Worm (Caenorhabditis elegans) whole organism, L3 larva: ENCODE measurements around the gene Y38H6C.8.
"Not testable (repeated sequence)": the region's sequence is repeated elsewhere in the genome, so short reads cannot be mapped to it uniquely, and the experiment has no call there.

Experiments
- R02D3.7 ChIP-seq: fragments of 150-350 bp; optimal IDR thresholded peaks from 2 replicates; lab custom pipeline; 2014; ENCODE audit warnings: missing biosample characterization, missing genetic modification characterization
- ZK546.5 ChIP-seq: sonication (generic microtip); optimal IDR thresholded peaks from 2 replicates; lab custom pipeline; 2017; ENCODE audit warnings: missing biosample characterization, missing genetic modification characterization
- ama-1 ChIP-seq: fragments of 150-350 bp; optimal IDR thresholded peaks from 2 replicates; lab custom pipeline; 2018
- ceh-16 ChIP-seq: sonication (generic microtip); optimal IDR thresholded peaks from 2 replicates; lab custom pipeline; 2017; ENCODE audit warnings: missing biosample characterization, missing genetic modification characterization
- ceh-28 ChIP-seq: fragments of 150-350 bp; optimal IDR thresholded peaks from 2 replicates; lab custom pipeline; 2014; ENCODE audit warnings: missing biosample characterization, missing genetic modification reagents, missing genetic modification characterization
- daf-12 ChIP-seq: fragments of 150-350 bp; optimal IDR thresholded peaks from 2 replicates; lab custom pipeline; 2014; ENCODE audit warnings: missing biosample characterization, missing genetic modification reagents, missing genetic modification characterization
- egl-5 ChIP-seq: fragments of 150-350 bp; optimal IDR thresholded peaks from 2 replicates; lab custom pipeline; 2017; ENCODE audit warnings: missing biosample characterization, missing genetic modification reagents, missing genetic modification characterization, inconsistent platforms
- elt-1 ChIP-seq: fragments of 150-350 bp; optimal IDR thresholded peaks from 2 replicates; lab custom pipeline; 2014; ENCODE audit warnings: missing biosample characterization, missing genetic modification characterization
- elt-3 ChIP-seq, 3 experiments: fragments of 150-350 bp in 1 of 3; sonication (generic microtip) in 2 of 3; optimal IDR thresholded peaks; 2 replicates in 2 of 3; 4 replicates in 1 of 3; lab custom pipeline; 2014 to 2017; ENCODE audit warnings: missing biosample characterization in 3 of 3, missing genetic modification characterization in 3 of 3
- eor-1 ChIP-seq, 2 experiments: fragments of 150-350 bp; optimal IDR thresholded peaks; 2 replicates each; lab custom pipeline; 2014 to 2018; ENCODE audit warnings: missing biosample characterization in 2 of 2, missing genetic modification characterization in 2 of 2
- fkh-2 ChIP-seq: fragments of 150-350 bp; optimal IDR thresholded peaks from 2 replicates; lab custom pipeline; 2014; ENCODE audit warnings: missing biosample characterization, missing genetic modification reagents, missing genetic modification characterization
- fos-1 ChIP-seq: fragments of 150-350 bp; optimal IDR thresholded peaks from 2 replicates; lab custom pipeline; 2014; ENCODE audit warnings: missing biosample characterization, missing genetic modification characterization
- hmg-11 ChIP-seq: sonication (generic microtip); optimal IDR thresholded peaks from 2 replicates; lab custom pipeline; 2016; ENCODE audit warnings: missing genetic modification characterization, missing compliant biosample characterization
- lin-15B ChIP-seq: fragments of 150-350 bp; optimal IDR thresholded peaks from 2 replicates; lab custom pipeline; 2014; ENCODE audit warnings: missing biosample characterization, missing genetic modification characterization
- lin-39 ChIP-seq: fragments of 150-350 bp; optimal IDR thresholded peaks from 2 replicates; lab custom pipeline; 2018; ENCODE audit warnings: missing biosample characterization, missing genetic modification reagents, missing genetic modification characterization
- lsy-12 ChIP-seq: sonication (generic microtip); optimal IDR thresholded peaks from 2 replicates; lab custom pipeline; 2016; ENCODE audit warnings: mild to moderate bottlenecking, missing genetic modification characterization, missing compliant biosample characterization
- nfya-1 ChIP-seq: sonication (generic microtip); optimal IDR thresholded peaks from 2 replicates; lab custom pipeline; 2017; ENCODE audit warnings: missing genetic modification characterization, mild to moderate bottlenecking, missing compliant biosample characterization, antibody characterized with exemption, moderate library complexity; ENCODE audit not compliant: insufficient read depth
- nhr-11 ChIP-seq: fragments of 150-350 bp; optimal IDR thresholded peaks from 2 replicates; lab custom pipeline; 2014; ENCODE audit warnings: missing biosample characterization, missing genetic modification characterization
- nhr-12 ChIP-seq: fragments of 150-350 bp; optimal IDR thresholded peaks from 2 replicates; lab custom pipeline; 2014; ENCODE audit warnings: missing biosample characterization, missing genetic modification characterization
- nhr-23 ChIP-seq: fragments of 150-350 bp; optimal IDR thresholded peaks from 2 replicates; lab custom pipeline; 2014; ENCODE audit warnings: missing biosample characterization, missing genetic modification reagents, missing genetic modification characterization
- nhr-28 ChIP-seq: fragments of 150-350 bp; optimal IDR thresholded peaks from 2 replicates; lab custom pipeline; 2014; ENCODE audit warnings: missing biosample characterization, missing genetic modification characterization
- nhr-43 ChIP-seq: sonication (generic microtip); optimal IDR thresholded peaks from 2 replicates; lab custom pipeline; 2016; ENCODE audit warnings: mild to moderate bottlenecking, missing genetic modification characterization, missing compliant biosample characterization; ENCODE audit not compliant: poor library complexity, severe bottlenecking
- nhr-67 ChIP-seq: fragments of 150-350 bp; optimal IDR thresholded peaks from 2 replicates; lab custom pipeline; 2014; ENCODE audit warnings: missing biosample characterization, missing genetic modification characterization
- nhr-77 ChIP-seq: fragments of 150-350 bp; optimal IDR thresholded peaks from 2 replicates; lab custom pipeline; 2014; ENCODE audit warnings: missing biosample characterization, missing genetic modification characterization
- pqm-1 ChIP-seq: fragments of 150-350 bp; optimal IDR thresholded peaks from 2 replicates; lab custom pipeline; 2017; ENCODE audit warnings: missing biosample characterization, missing genetic modification characterization, inconsistent platforms
- sea-2 ChIP-seq: fragments of 150-350 bp; sonication (generic microtip); optimal IDR thresholded peaks from 4 replicates; lab custom pipeline; 2014; ENCODE audit warnings: missing biosample characterization, missing genetic modification reagents, missing genetic modification characterization
- snpc-4 ChIP-seq: fragments of 150-350 bp; optimal IDR thresholded peaks from 2 replicates; lab custom pipeline; 2014; ENCODE audit warnings: missing biosample characterization, missing genetic modification characterization
- tbx-2 ChIP-seq: sonication (generic microtip); optimal IDR thresholded peaks from 2 replicates; lab custom pipeline; 2016; ENCODE audit warnings: mild to moderate bottlenecking, missing genetic modification characterization, missing compliant biosample characterization
- unc-39 ChIP-seq: sonication (generic microtip); optimal IDR thresholded peaks from 4 replicates; lab custom pipeline; 2017; ENCODE audit warnings: missing biosample characterization, missing genetic modification characterization
- zag-1 ChIP-seq: fragments of 150-350 bp; optimal IDR thresholded peaks from 2 replicates; lab custom pipeline; 2014; ENCODE audit warnings: missing biosample characterization, missing genetic modification characterization
- ztf-11 ChIP-seq: fragments of 150-350 bp; optimal IDR thresholded peaks from 2 replicates; lab custom pipeline; 2014; ENCODE audit warnings: missing biosample characterization, missing genetic modification characterization
- ztf-4 ChIP-seq: fragments of 150-350 bp; optimal IDR thresholded peaks from 2 replicates; lab custom pipeline; 2014; ENCODE audit warnings: missing biosample characterization, missing genetic modification characterization

The Y38H6C.8 gene

DNA sequence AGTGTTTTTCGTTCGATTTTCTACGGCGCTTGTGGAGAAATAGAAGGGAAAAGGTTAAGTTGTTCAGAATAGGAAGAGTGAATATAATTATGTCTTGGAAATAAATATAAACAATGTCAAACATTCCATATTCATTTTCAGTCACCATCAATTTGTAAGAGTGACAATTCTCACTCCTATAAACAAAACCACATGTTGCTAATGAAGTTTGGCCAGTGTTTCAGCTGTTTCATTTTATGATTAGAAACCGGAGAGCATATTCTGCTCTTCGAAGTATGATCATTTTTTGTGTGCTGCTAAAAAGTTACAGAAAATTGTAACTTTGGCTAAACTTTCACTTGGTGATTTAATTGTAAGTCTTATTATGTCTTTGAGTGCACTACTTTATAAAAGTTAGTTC, 41.4 kb downstream of the Y38H6C.8 start, which contains the start of gene Y38H6C.21:
TSS of gene Y38H6C.21 (minus strand) at position 148 of the 400 bp plus-strand sequence.
- TF ChIP-seq ZK546.5 (tag; lab: Kevin White, UChicago) = no peak
- no peak for TF ChIP-seq ceh-28
- TF ChIP-seq zag-1 (tag; lab: Kevin White, UChicago) = no peak
- TF ChIP-seq nhr-43 (tag; lab: Kevin White, UChicago) = no peak
- TF ChIP-seq tbx-2 (tag; lab: Kevin White, UChicago) = no peak
- no peak for TF ChIP-seq ceh-16 (tag; lab: Kevin White, UChicago)
- TF ChIP-seq fkh-2 (tag; lab: Kevin White, UChicago) = no peak
- TF ChIP-seq nhr-23 (tag; lab: Kevin White, UChicago) = no peak
- TF ChIP-seq nhr-28 = no peak
- TF ChIP-seq fos-1 = no peak
- TF ChIP-seq pqm-1 (tag; lab: Kevin White, UChicago) = no peak
- no peak for TF ChIP-seq elt-1 (tag; lab: Kevin White, UChicago)
- TF ChIP-seq unc-39 = no peak
- no peak for TF ChIP-seq nhr-12 (tag; lab: Kevin White, UChicago)

DNA sequence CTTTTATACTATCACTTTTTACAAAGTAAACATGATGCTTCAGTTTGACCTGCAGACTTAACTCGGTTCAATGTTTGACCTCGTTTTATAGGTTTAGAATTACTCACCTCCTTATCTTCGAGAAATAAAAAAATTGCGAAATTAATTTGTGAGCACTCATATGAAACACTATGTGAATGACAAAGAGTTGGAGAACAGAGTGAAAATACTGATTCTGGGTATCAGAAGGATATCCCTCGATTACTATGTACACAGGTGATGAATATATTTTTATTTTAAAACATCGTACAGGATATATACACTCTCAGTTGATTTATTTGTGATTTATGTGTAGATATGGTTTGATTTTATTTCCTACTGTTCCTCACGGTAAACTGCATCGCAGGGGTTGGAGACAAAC, 42.5 kb downstream of the Y38H6C.8 start, which contains the start of gene Y38H6C.23:
TSS of gene Y38H6C.23 (minus strand) at position 101 of the 400 bp plus-strand sequence.
- TF ChIP-seq ztf-11 (no peak), nfya-1 (tag; lab: Kevin White, UChicago) (no peak), ama-1 (no peak), pqm-1 (tag; lab: Kevin White, UChicago) (no peak)

DNA sequence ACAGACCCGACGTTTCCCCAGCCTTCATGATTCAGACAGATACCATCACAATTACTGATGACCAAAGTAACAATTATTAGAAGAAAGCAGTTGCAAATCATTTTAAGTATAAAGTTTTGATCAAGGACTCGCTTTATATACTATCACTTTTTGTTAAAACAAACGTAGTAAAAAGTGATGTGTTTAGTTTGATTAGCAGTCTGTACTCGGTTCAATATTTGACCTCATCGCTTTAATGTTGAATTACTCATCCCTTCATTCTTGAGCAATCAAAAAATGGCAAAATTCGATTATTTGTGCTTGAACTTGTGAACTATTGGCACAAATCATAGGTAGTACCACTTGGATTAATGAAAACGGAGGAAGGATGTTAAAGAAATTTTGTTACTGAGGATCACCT, 44.5 kb downstream of the Y38H6C.8 start, which contains the start of gene abf-4:
TSS of gene abf-4 (minus strand) at position 101 of the 400 bp plus-strand sequence.
- TF ChIP-seq elt-3 (tag; optimal IDR thresholded peaks at IDR 0.05; lab: Kevin White, UChicago) (no peak), lsy-12 (tag; lab: Kevin White, UChicago) (no peak), nhr-77 (tag; lab: Kevin White, UChicago) (no peak), sea-2 (no peak), nhr-67 (tag; lab: Kevin White, UChicago) (no peak), egl-5 (tag; lab: Kevin White, UChicago) (no peak), lin-39 (no peak), ZK546.5 (tag; lab: Kevin White, UChicago) (no peak), nhr-12 (tag; lab: Kevin White, UChicago) (no peak), nhr-11 (tag; lab: Kevin White, UChicago) (no peak), hmg-11 (tag; lab: Kevin White, UChicago) (no peak), pqm-1 (tag; lab: Kevin White, UChicago) (no peak), daf-12 (tag; lab: Kevin White, UChicago) (no peak), nhr-23 (tag; lab: Kevin White, UChicago) (no peak), snpc-4 (tag; lab: Kevin White, UChicago) (no peak), ama-1 (no peak), elt-1 (tag; lab: Kevin White, UChicago) (no peak)
- TF ChIP-seq, all 47 proteins: peak for 0

- TF ChIP-seq ztf-4 (tag; lab: Kevin White, UChicago) = no peak
- TF ChIP-seq R02D3.7 (tag; lab: Kevin White, UChicago) = no peak
- TF ChIP-seq ceh-16 (tag; lab: Kevin White, UChicago) = no peak
- no peak for TF ChIP-seq nhr-28
- no peak for TF ChIP-seq elt-3 (tag; optimal IDR thresholded peaks at IDR 0.05; lab: Kevin White, UChicago)
These were observed 48.0 kb downstream of the Y38H6C.8 start, which contains the start of gene F26F2.1 for ce11 chrV:20561795-20562194. Gene F26F2.1 (minus strand): TSS chrV:20561895.

DNA sequence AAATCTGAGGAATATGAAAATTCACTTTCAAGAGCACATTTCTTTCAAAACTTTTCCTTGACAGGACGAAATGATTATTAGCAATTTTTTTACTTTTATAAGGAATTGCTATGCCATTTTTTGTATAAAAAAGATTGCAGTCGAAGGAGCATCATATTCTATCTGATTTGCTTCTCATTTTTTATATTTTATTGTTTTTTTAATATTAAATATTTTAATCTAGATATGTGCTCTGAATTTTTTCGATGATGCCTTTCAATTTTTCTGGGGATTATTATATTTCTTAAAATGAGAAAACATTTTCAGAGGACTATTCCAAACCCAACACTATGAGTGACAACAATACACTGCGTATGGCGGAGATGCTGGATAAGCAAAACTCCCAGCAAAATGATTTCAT, 50.3 kb downstream of the Y38H6C.8 start, which contains the start of gene F26F2.13:
TSS of gene F26F2.13 (plus strand) at position 301 of the 400 bp plus-strand sequence.
- TF ChIP-seq R02D3.7 (tag; lab: Kevin White, UChicago); eor-1 (tag; optimal IDR thresholded peaks at IDR 0.05; lab: Kevin White, UChicago); lin-15B (tag; lab: Kevin White, UChicago): not testable (repeated sequence)
- TF ChIP-seq, all 47 proteins: peak for 0; not testable (repeated sequence) for 47
